Worm (Caenorhabditis elegans): ENCODE data around the gene prde-1.

prde-1 gene

ce11 chrV:15511613-15512216 lies 26.3 kb upstream of the prde-1 start, which contains the start of gene rpl-38 (continued):
- TF ChIP-seq lsy-2 (tag; optimal IDR thresholded peaks at IDR 0.05) = peak; percentile 95 to 99
- TF ChIP-seq zip-11 (GFP tag; IDR thresholded peaks at IDR 0.05) = no peak
- no peak for TF ChIP-seq skn-1 (tag; optimal IDR thresholded peaks at IDR 0.05)
- peak in 1 of 2 experiments; percentile 42 for TF ChIP-seq daf-16 (GFP tag; optimal IDR thresholded peaks at IDR 0.05)
- TF ChIP-seq daf-16 (tag; optimal IDR thresholded peaks at IDR 0.05) = peak; percentile 47
- TF ChIP-seq unc-130 (GFP tag; optimal IDR thresholded peaks at IDR 0.05) = peak; percentile 7
- TF ChIP-seq nhr-237 (tag; optimal IDR thresholded peaks at IDR 0.05) = no peak
- TF ChIP-seq mxl-3 (GFP tag; optimal IDR thresholded peaks at IDR 0.05) = no peak
- TF ChIP-seq lin-1 (GFP tag; IDR thresholded peaks at IDR 0.05) = no peak
- peak; percentile 70 for TF ChIP-seq dve-1 (tag; optimal IDR thresholded peaks at IDR 0.05; ENCODE audit: insufficient read depth)
- TF ChIP-seq gei-8 (GFP tag; optimal IDR thresholded peaks at IDR 0.05) = no peak
- TF ChIP-seq pqm-1 (tag; optimal IDR thresholded peaks at IDR 0.05) = no peak
- TF ChIP-seq mxl-2 (GFP tag; conservative IDR thresholded peaks at IDR 0.05) = no peak
- peak; percentile 72 for TF ChIP-seq lin-13 (GFP tag; optimal IDR thresholded peaks at IDR 0.05)
- TF ChIP-seq snpc-1.2 (GFP tag; IDR thresholded peaks at IDR 0.05) = peak; percentile 60
- no peak for TF ChIP-seq saeg-2 (GFP tag; IDR thresholded peaks at IDR 0.05)
- TF ChIP-seq mep-1 (tag; optimal IDR thresholded peaks at IDR 0.05) = peak; percentile 83

ce11 chrV:15512856-15513756 lies 24.9 kb upstream of the prde-1 start:
- no peak for TF ChIP-seq ceh-82 (tag; optimal IDR thresholded peaks at IDR 0.05)
- peak; percentile 11 for TF ChIP-seq unc-130 (GFP tag; optimal IDR thresholded peaks at IDR 0.05)
- TF ChIP-seq nhr-28 (tag; optimal IDR thresholded peaks at IDR 0.05) = no peak
- peak; percentile 46 for TF ChIP-seq aha-1 (tag)
- no peak for TF ChIP-seq T26A8.4 (GFP tag; IDR thresholded peaks at IDR 0.05)
- TF ChIP-seq F26F4.8 (GFP tag; conservative IDR thresholded peaks at IDR 0.05) = no peak
- TF ChIP-seq ceh-32 (tag; optimal IDR thresholded peaks at IDR 0.05; ENCODE audit: poor library complexity) = no peak
- TF ChIP-seq R02D3.7 (tag; optimal IDR thresholded peaks at IDR 0.05) = no peak
- TF ChIP-seq F49E8.2 (tag; optimal IDR thresholded peaks at IDR 0.05; ENCODE audit: borderline replicate concordance) = peak; percentile 69
- TF ChIP-seq pqm-1 (tag; optimal IDR thresholded peaks at IDR 0.05) = no peak
- no peak for TF ChIP-seq tra-1 (GFP tag; IDR thresholded peaks at IDR 0.05)
- no peak for TF ChIP-seq nhr-41 (GFP tag; IDR thresholded peaks at IDR 0.05)
- TF ChIP-seq pha-4 (GFP tag; IDR thresholded peaks at IDR 0.05) = no peak; the same call in 1 of the 2 replicates
- TF ChIP-seq pha-4 (tag; optimal IDR thresholded peaks at IDR 0.05) = no peak
- peak; percentile 62 for TF ChIP-seq lin-38 (GFP tag; IDR thresholded peaks at IDR 0.05)
- peak; percentile 50; the same call in 1 of the 2 replicates for TF ChIP-seq Y48G9A.11 (GFP tag; IDR thresholded peaks at IDR 0.05)
- TF ChIP-seq mes-2 (tag; optimal IDR thresholded peaks at IDR 0.05; ENCODE audit: poor library complexity, severe bottlenecking) = peak; percentile 21
- TF ChIP-seq lin-13 (GFP tag; optimal IDR thresholded peaks at IDR 0.05) = no peak
- no peak for TF ChIP-seq hif-1 (tag; optimal IDR thresholded peaks at IDR 0.05)
- TF ChIP-seq D1046.2 (GFP tag; IDR thresholded peaks at IDR 0.05) = no peak
- no peak for TF ChIP-seq gei-8 (GFP tag; optimal IDR thresholded peaks at IDR 0.05)
- no peak for TF ChIP-seq spr-3 (GFP tag; optimal IDR thresholded peaks at IDR 0.05)
- peak; percentile 17 for TF ChIP-seq F10B5.3 (tag; optimal IDR thresholded peaks at IDR 0.05)
- no peak for TF ChIP-seq ceh-20 (GFP tag; IDR thresholded peaks at IDR 0.05)
- no peak for TF ChIP-seq dpl-1 (GFP tag; optimal IDR thresholded peaks at IDR 0.05)
- no peak for TF ChIP-seq jun-1 (tag; optimal IDR thresholded peaks at IDR 0.05)
- peak; percentile 23 for TF ChIP-seq Y5F2A.4 (GFP tag; optimal IDR thresholded peaks at IDR 0.05)
- TF ChIP-seq unc-62 (GFP tag; optimal IDR thresholded peaks at IDR 0.05 in 1 of 2) = peak in 1 of 2 experiments; percentile 49
- no peak for TF ChIP-seq unc-62 (tag; optimal IDR thresholded peaks at IDR 0.05)
- TF ChIP-seq madf-5 (GFP tag; IDR thresholded peaks at IDR 0.05) = no peak
- no peak for TF ChIP-seq dmd-6 (GFP tag; IDR thresholded peaks at IDR 0.05)
- TF ChIP-seq ZK546.5 (tag; optimal IDR thresholded peaks at IDR 0.05) = no peak
- TF ChIP-seq spr-1 (tag; optimal IDR thresholded peaks at IDR 0.05) = no peak
- TF ChIP-seq nhr-11 (tag; optimal IDR thresholded peaks at IDR 0.05) = no peak
- 0 out of 2 replicates have a peak, but pooled peaks have one; percentile 12 for TF ChIP-seq daf-19 (GFP tag; conservative IDR thresholded peaks at IDR 0.05)
